Fruit fly (Drosophila melanogaster) S2 (cell line): ENCODE data around the gene TfIIEbeta.
A peak's percentile ranks its signal among the peaks of the same experiment; 100 is the strongest.

Experiments
- CG8478 ChIP-seq: fragments of >200 bp; optimal IDR thresholded peaks from 2 replicates; lab custom pipeline; 2018
- CTCF ChIP-seq, 2 experiments: fragments of >200 bp; optimal IDR thresholded peaks; 2 replicates each; lab custom pipeline; 2018

Gene TfIIEbeta

dm6 chr3L:4302088-4302487 is 15.2 kb downstream of the TfIIEbeta start:
- TF ChIP-seq CTCF (optimal IDR thresholded peaks at IDR 0.05; lab: Kevin White, UChicago) (no peak), CG8478 (no peak)

dm6 chr3L:4304244-4304959 is 17.6 kb downstream of the TfIIEbeta start:
- no peak for TF ChIP-seq CG8478

- TF ChIP-seq CTCF (optimal IDR thresholded peaks at IDR 0.05; lab: Kevin White, UChicago) (no peak), CG8478 (no peak)
Measured at dm6 chr3L:4307691-4308383, 21.0 kb downstream of the TfIIEbeta start, which contains the start of gene dyl. dyl (minus strand) TSS chr3L:4307718.

dm6 chr3L:4310604-4311003 is 23.8 kb downstream of the TfIIEbeta start:
- no peak for TF ChIP-seq CTCF (optimal IDR thresholded peaks at IDR 0.05; lab: Kevin White, UChicago)
- no peak for TF ChIP-seq CG8478

dm6 chr3L:4313299-4313698 is 26.5 kb downstream of the TfIIEbeta start, which contains the start of gene Claspin:
Claspin (plus strand) TSS chr3L:4313483.
- TF ChIP-seq CTCF (optimal IDR thresholded peaks at IDR 0.05; lab: Kevin White, UChicago) (peak in 1 of 2 experiments; percentile 14), CG8478 (no peak)

- TF ChIP-seq CG8478 (no peak), CTCF (optimal IDR thresholded peaks at IDR 0.05; lab: Kevin White, UChicago) (no peak)
Measured at dm6 chr3L:4318677-4319580, 32.1 kb downstream of the TfIIEbeta start, which contains the start of gene PMP34. PMP34 (plus strand) TSS chr3L:4318755.

dm6 chr3L:4322032-4322617 is 35.3 kb downstream of the TfIIEbeta start, which contains the start of gene CG15014:
CG15014 (minus strand) TSS chr3L:4322259.
- TF ChIP-seq CTCF (optimal IDR thresholded peaks at IDR 0.05; lab: Kevin White, UChicago), result no peak
- TF ChIP-seq CG8478, result no peak

- no peak for TF ChIP-seq CTCF (optimal IDR thresholded peaks at IDR 0.05; lab: Kevin White, UChicago)
- TF ChIP-seq CG8478, result no peak
Measured at dm6 chr3L:4328048-4328447, 41.2 kb downstream of the TfIIEbeta start.

- TF ChIP-seq CTCF (optimal IDR thresholded peaks at IDR 0.05; lab: Kevin White, UChicago) (no peak), CG8478 (no peak)
Measured at dm6 chr3L:4336588-4336987, 49.8 kb downstream of the TfIIEbeta start.
